Worm (Caenorhabditis elegans) whole organism, midembryonic: ENCODE data around the gene F40C5.1.
"Not testable (repeated sequence)": the region's sequence is repeated elsewhere in the genome, so short reads cannot be mapped to it uniquely, and the experiment has no call there.

ENCODE experiments used
- T22C8.4 ChIP-seq: fragments of 200-800 bp; sonication (Bioruptor generic); IDR thresholded peaks from 2 replicates; pipeline ENCODE4 v1.3.6; 2022; ENCODE audit warnings: missing genetic modification characterization, missing compliant biosample characterization
- cog-1 ChIP-seq: sonication (generic microtip); optimal IDR thresholded peaks from 2 replicates; lab custom pipeline; 2016; ENCODE audit warnings: missing genetic modification characterization, missing compliant biosample characterization
- flt-1 ChIP-seq: fragments of 200-800 bp; sonication (Bioruptor generic); IDR thresholded peaks from 2 replicates; pipeline ENCODE4 v1.3.6; 2022; ENCODE audit warnings: missing genetic modification characterization, missing compliant biosample characterization
- klf-2 ChIP-seq: fragments of 200-800 bp; sonication (Bioruptor generic); conservative IDR thresholded peaks from 2 replicates; pipeline ENCODE4 v1.3.6; 2022; ENCODE audit warnings: missing genetic modification reagents, missing genetic modification characterization, missing compliant biosample characterization
- med-1 ChIP-seq: sonication (generic microtip); optimal IDR thresholded peaks from 2 replicates; lab custom pipeline; 2017; ENCODE audit warnings: missing genetic modification characterization, mild to moderate bottlenecking, missing compliant biosample characterization, antibody characterized with exemption, missing genetic modification reagents; ENCODE audit not compliant: insufficient read depth
- ref-1 ChIP-seq: fragments of 200-800 bp; sonication (Bioruptor generic); conservative IDR thresholded peaks from 2 replicates; pipeline ENCODE4 v1.3.6; 2022; ENCODE audit warnings: missing genetic modification reagents, missing genetic modification characterization, missing compliant biosample characterization
- tab-1 ChIP-seq: fragments of 200-800 bp; sonication (Bioruptor generic); IDR thresholded peaks from 2 replicates; pipeline ENCODE4 v1.3.6; 2022; ENCODE audit warnings: missing genetic modification characterization, missing compliant biosample characterization
- ztf-23 ChIP-seq: fragments of 200-800 bp; sonication (Bioruptor generic); IDR thresholded peaks from 2 replicates; pipeline ENCODE4 v1.3.6; 2022; ENCODE audit warnings: missing genetic modification reagents, missing genetic modification characterization, missing compliant biosample characterization
- ztf-29 ChIP-seq: fragments of 200-800 bp; sonication (Bioruptor generic); IDR thresholded peaks from 2 replicates; pipeline ENCODE4 v1.3.6; 2022; ENCODE audit warnings: missing genetic modification reagents, missing genetic modification characterization, missing compliant biosample characterization

F40C5.1 gene

DNA sequence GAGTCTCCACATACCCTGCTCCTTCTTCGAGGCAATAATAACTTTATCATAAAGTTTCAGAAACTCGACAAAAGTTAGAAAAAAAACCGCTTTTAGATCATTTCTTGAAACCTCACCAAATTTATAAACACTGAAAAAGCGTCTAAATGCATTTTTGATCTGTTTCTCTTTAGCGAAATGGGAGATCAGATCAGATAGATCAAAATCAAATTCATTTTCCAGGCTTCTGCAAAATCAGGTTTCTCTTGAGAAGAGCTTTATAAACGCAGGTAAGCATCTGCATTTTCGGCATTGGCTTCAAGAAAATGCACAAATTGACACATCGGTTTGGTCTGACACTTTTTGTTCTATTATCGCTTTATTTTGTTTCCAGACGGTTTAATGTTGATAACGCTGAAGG is at the start of gene F40C5.1:
TSS of gene F40C5.1 (plus strand) at position 301 of the 400 bp plus-strand sequence.
- not testable (repeated sequence) for TF ChIP-seq klf-2 (GFP tag; lab: Robert Waterston, UW); ref-1 (GFP tag; lab: Robert Waterston, UW); cog-1 (tag; lab: Kevin White, UChicago)

DNA sequence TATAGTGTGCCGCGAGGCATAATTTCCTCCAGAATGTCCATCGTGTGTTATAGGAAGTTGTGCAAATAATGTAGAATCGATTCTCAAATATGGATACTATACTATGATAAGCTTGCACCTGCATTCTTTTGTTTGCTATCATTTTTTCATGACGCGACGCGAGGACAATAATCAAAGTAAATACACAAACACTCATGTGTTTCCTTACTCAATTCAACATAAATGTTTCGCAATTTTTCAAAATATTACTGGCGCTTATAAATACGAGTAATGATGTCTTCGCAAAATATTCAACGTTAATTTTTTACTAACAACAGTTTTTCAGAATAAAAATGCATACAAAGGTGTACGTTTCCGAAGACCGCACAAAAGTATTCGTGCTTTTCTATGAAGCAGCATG is 49.2 kb upstream of the F40C5.1 start, which contains the start of gene irg-1:
TSS of gene irg-1 (plus strand) at position 326 of the 400 bp plus-strand sequence.
- TF ChIP-seq med-1 (no peak), flt-1 (GFP tag; lab: Robert Waterston, UW) (no peak), cog-1 (tag; lab: Kevin White, UChicago) (no peak), ztf-23 (no peak), ztf-29 (GFP tag; lab: Robert Waterston, UW) (no peak)

ce11 chrV:3524970-3525369 is 47.5 kb upstream of the F40C5.1 start, which contains the start of gene T24A6.7:
T24A6.7 (plus strand) TSS chrV:3525270.
- TF ChIP-seq cog-1 (tag; lab: Kevin White, UChicago) (no peak), klf-2 (GFP tag; lab: Robert Waterston, UW) (no peak), ref-1 (GFP tag; lab: Robert Waterston, UW) (no peak), med-1 (no peak), flt-1 (GFP tag; lab: Robert Waterston, UW) (no peak), ztf-29 (GFP tag; lab: Robert Waterston, UW) (no peak)

DNA sequence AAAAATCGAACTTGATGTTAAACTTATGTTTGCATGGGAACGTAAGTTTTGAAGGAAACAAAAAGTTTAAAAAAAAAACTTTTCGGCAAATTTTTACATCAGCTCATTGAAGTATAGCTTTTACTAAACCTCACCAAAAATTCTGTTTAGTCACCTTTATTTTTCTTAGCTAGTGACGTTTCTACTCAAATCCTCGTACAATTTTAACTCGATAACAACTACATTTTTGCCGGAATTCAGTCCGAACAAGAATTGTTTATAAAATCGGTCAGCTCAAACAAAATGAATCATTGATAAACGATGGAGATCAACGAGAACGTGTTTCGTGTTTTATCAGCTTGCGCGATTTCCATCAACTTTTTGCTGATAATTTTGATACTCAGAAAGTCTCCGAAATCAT is 45.6 kb upstream of the F40C5.1 start, which contains the start of gene str-260:
TSS of gene str-260 (plus strand) at position 301 of the 400 bp plus-strand sequence.
- TF ChIP-seq tab-1 (GFP tag; lab: Robert Waterston, UW) (no peak), ztf-29 (GFP tag; lab: Robert Waterston, UW) (no peak), med-1 (no peak)

- TF ChIP-seq klf-2 (GFP tag; lab: Robert Waterston, UW) (no peak), med-1 (no peak), flt-1 (GFP tag; lab: Robert Waterston, UW) (no peak), ref-1 (GFP tag; lab: Robert Waterston, UW) (no peak), tab-1 (GFP tag; lab: Robert Waterston, UW) (no peak), ztf-29 (GFP tag; lab: Robert Waterston, UW) (no peak), ztf-23 (no peak), T22C8.4 (GFP tag; lab: Robert Waterston, UW) (no peak), cog-1 (tag; lab: Kevin White, UChicago) (no peak)
Observed at ce11 chrV:3530403-3530802, 42.1 kb upstream of the F40C5.1 start, which contains the start of gene srbc-66. srbc-66 (plus strand) TSS chrV:3530703.

DNA sequence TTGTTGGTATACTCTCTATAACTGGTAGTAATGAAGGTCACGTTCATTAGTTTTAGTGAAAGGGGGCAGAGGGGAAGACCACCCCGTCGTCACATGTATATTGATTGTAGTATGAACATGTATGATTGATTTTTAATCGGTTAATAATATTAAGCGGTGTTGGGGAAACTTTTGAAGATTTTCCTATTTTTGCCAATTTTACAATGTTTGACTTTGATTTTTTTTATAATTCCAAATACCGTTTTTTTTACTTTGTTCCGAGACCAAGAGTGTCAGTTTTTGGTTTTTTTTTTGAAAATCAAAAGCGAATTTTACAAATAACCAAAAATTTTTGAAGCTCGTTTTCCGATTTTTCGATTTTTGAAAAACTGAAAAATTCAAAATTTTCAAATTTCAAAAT is 37.2 kb upstream of the F40C5.1 start, which contains the start of gene nhr-221:
TSS of gene nhr-221 (minus strand) at position 101 of the 400 bp plus-strand sequence.
- TF ChIP-seq ztf-23 = no peak
- TF ChIP-seq tab-1 (GFP tag; lab: Robert Waterston, UW) = no peak
- no peak for TF ChIP-seq ztf-29 (GFP tag; lab: Robert Waterston, UW)
- TF ChIP-seq T22C8.4 (GFP tag; lab: Robert Waterston, UW) = no peak
- TF ChIP-seq med-1 = no peak
- TF ChIP-seq flt-1 (GFP tag; lab: Robert Waterston, UW) = no peak
- TF ChIP-seq ref-1 (GFP tag; lab: Robert Waterston, UW) = no peak
- no peak for TF ChIP-seq klf-2 (GFP tag; lab: Robert Waterston, UW)
- no peak for TF ChIP-seq cog-1 (tag; lab: Kevin White, UChicago)

DNA sequence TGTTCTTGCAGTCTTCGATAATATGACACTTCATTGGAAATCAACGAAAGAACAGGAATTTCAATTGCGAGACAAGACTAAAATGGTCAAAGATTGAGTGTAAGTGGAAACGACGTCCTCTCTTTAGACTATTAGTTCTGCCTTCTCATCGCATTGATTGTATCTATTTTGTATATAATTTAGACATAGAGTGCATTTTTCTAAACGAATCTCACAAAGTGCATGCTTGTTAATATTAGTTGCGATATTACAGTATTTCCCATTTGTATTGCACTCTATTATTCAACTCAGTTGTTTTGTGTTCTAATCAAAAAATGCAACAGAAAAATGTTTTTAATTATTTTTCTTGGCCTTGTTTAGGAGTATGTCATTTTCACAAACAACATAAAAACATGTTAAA is 34.2 kb upstream of the F40C5.1 start, which contains the start of gene nhr-93:
TSS of gene nhr-93 (minus strand) at position 101 of the 400 bp plus-strand sequence.
- TF ChIP-seq klf-2 (GFP tag; lab: Robert Waterston, UW) = no peak

DNA sequence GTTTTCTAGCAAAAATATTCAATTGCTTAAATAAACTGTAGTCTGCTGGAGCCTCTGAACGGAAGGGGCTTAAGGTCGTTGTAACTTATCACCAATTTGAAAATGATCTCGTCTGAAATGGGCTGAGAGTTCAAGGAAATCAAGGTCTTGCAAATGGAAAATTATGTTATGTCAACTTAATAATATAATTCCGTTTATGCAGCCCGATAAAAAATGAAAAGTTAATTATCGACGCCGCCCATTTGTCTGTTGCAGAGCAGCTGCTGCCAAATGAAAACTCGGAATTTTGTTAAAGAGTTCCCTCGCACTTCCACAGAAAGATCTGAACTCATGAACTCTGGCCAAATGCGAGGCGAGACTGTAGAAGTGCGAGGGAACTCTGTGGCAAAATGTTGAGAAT is 31.4 kb upstream of the F40C5.1 start, which contains the start of gene srbc-67:
TSS of gene srbc-67 (minus strand) at position 101 of the 400 bp plus-strand sequence.
- TF ChIP-seq ref-1 (GFP tag; lab: Robert Waterston, UW) = no peak
- TF ChIP-seq flt-1 (GFP tag; lab: Robert Waterston, UW) = no peak
- no peak for TF ChIP-seq med-1
- TF ChIP-seq tab-1 (GFP tag; lab: Robert Waterston, UW) = no peak
- TF ChIP-seq ztf-23 = no peak
- TF ChIP-seq T22C8.4 (GFP tag; lab: Robert Waterston, UW) = no peak
- TF ChIP-seq ztf-29 (GFP tag; lab: Robert Waterston, UW) = no peak
- no peak for TF ChIP-seq klf-2 (GFP tag; lab: Robert Waterston, UW)
- TF ChIP-seq cog-1 (tag; lab: Kevin White, UChicago) = no peak

DNA sequence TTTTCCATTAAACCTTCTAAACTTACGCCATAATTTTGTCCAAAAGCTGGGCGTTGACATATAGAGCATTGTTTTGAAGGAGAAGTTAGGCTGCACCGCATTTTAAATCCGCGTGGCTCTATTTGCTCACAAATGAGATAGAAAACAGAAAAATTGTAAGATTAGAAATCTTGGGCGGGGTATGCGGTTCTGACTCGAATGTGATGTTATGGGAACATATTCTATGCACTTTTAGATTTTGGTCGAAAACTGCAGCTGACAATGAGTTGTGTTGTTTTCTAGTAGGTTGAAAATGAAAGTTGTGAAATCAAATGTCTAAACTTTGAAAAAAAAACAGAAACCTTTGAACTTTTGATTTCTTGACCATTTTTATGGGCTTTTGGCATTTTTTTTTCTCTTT is 29.2 kb upstream of the F40C5.1 start, which contains the start of gene nhr-222:
TSS of gene nhr-222 (minus strand) at position 101 of the 400 bp plus-strand sequence.
- TF ChIP-seq T22C8.4 (GFP tag; lab: Robert Waterston, UW) = no peak
- no peak for TF ChIP-seq ztf-29 (GFP tag; lab: Robert Waterston, UW)
- no peak for TF ChIP-seq tab-1 (GFP tag; lab: Robert Waterston, UW)
- TF ChIP-seq ztf-23 = no peak
- no peak for TF ChIP-seq cog-1 (tag; lab: Kevin White, UChicago)
- no peak for TF ChIP-seq ref-1 (GFP tag; lab: Robert Waterston, UW)
- TF ChIP-seq flt-1 (GFP tag; lab: Robert Waterston, UW) = no peak
- no peak for TF ChIP-seq klf-2 (GFP tag; lab: Robert Waterston, UW)
- TF ChIP-seq med-1 = no peak

DNA sequence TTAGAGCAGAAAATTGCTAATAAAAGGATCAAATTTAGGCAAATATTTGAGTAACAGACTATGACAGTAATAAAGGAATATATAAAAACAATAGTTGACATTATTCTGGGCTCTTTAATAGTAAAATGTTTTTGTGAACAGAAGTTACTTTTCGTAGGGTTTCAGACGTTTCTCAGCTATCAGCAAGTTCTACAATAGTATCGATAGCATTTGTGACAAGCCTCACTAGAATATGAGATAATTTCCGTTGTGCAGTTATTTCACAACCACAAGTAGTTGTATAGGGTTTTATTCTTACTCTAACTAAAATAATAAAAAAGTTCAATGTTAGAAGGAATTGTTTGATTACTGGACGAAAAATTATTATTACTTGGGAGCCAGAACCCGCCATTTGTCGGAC is 26.0 kb upstream of the F40C5.1 start, which contains the start of gene srbc-68:
TSS of gene srbc-68 (minus strand) at position 101 of the 400 bp plus-strand sequence.
- no peak for TF ChIP-seq ztf-29 (GFP tag; lab: Robert Waterston, UW)
- TF ChIP-seq ztf-23 = no peak
- no peak for TF ChIP-seq med-1
- no peak for TF ChIP-seq ref-1 (GFP tag; lab: Robert Waterston, UW)
- no peak for TF ChIP-seq tab-1 (GFP tag; lab: Robert Waterston, UW)
- no peak for TF ChIP-seq cog-1 (tag; lab: Kevin White, UChicago)
- no peak for TF ChIP-seq klf-2 (GFP tag; lab: Robert Waterston, UW)
- TF ChIP-seq T22C8.4 (GFP tag; lab: Robert Waterston, UW) = no peak
- TF ChIP-seq flt-1 (GFP tag; lab: Robert Waterston, UW) = no peak
